Fruit fly (Drosophila melanogaster) whole organism, embryonic: Measurements from ENCODE around the gene CG5973.

Experiments used
- Aef1 ChIP-seq: fragments of 200-800 bp; sonication (Bioruptor generic); IDR thresholded peaks from 3 replicates; pipeline ENCODE4 v1.3.6; 2022; ENCODE audit warnings: missing biosample characterization, missing genetic modification characterization
- Atf3 ChIP-seq: fragments of 200-800 bp; sonication (Bioruptor generic); optimal IDR thresholded peaks from 3 replicates; lab custom pipeline; 2016; ENCODE audit warnings: missing biosample characterization, missing genetic modification characterization
- CG10267 ChIP-seq: fragments of 200-800 bp; sonication (Bioruptor generic); optimal IDR thresholded peaks from 2 replicates; lab custom pipeline; 2018; ENCODE audit warnings: missing biosample characterization, mild to moderate bottlenecking, missing genetic modification characterization, moderate library complexity
- CG12155 ChIP-seq: fragments of 200-800 bp; sonication (Bioruptor generic); optimal IDR thresholded peaks from 3 replicates; lab custom pipeline; 2016; ENCODE audit warnings: missing biosample characterization, missing genetic modification characterization
- CG12391 ChIP-seq: fragments of 200-800 bp; sonication (Bioruptor generic); optimal IDR thresholded peaks from 3 replicates; lab custom pipeline; 2018; ENCODE audit warnings: missing biosample characterization, mild to moderate bottlenecking, missing genetic modification characterization, moderate library complexity
- CG12659 ChIP-seq: fragments of 200-800 bp; sonication (Bioruptor generic); optimal IDR thresholded peaks from 3 replicates; lab custom pipeline; 2017; ENCODE audit warnings: mild to moderate bottlenecking, missing biosample characterization, missing genetic modification reagents, missing genetic modification characterization
- CG14965 ChIP-seq: fragments of 200-800 bp; sonication (Bioruptor generic); optimal IDR thresholded peaks from 2 replicates; lab custom pipeline; 2016; ENCODE audit warnings: missing biosample characterization, missing genetic modification characterization, borderline replicate concordance
- CG15479 ChIP-seq: fragments of 200-800 bp; sonication (Bioruptor generic); optimal IDR thresholded peaks from 3 replicates; lab custom pipeline; 2019; ENCODE audit warnings: missing biosample characterization, mild to moderate bottlenecking, missing genetic modification characterization, moderate library complexity
- CG17385 ChIP-seq: fragments of 200-800 bp; sonication (Bioruptor generic); optimal IDR thresholded peaks from 3 replicates; lab custom pipeline; 2018; ENCODE audit warnings: missing biosample characterization, mild to moderate bottlenecking, missing genetic modification characterization
- CG2120 ChIP-seq: fragments of 200-800 bp; sonication (Bioruptor generic); optimal IDR thresholded peaks from 3 replicates; lab custom pipeline; 2016; ENCODE audit warnings: missing biosample characterization, missing genetic modification characterization
- CG32532 ChIP-seq: fragments of 200-800 bp; sonication (Bioruptor generic); IDR thresholded peaks from 2 replicates; pipeline ENCODE4 v1.3.6; 2022; ENCODE audit warnings: missing biosample characterization, missing genetic modification characterization
- CG32767 ChIP-seq: fragments of 200-800 bp; sonication (Bioruptor generic); IDR thresholded peaks from 2 replicates; pipeline ENCODE4 v1.3.6; 2022; ENCODE audit warnings: missing biosample characterization, missing genetic modification characterization
- CG32772 ChIP-seq: fragments of 200-800 bp; sonication (Bioruptor generic); IDR thresholded peaks from 2 replicates; pipeline ENCODE4 v1.3.6; 2022; ENCODE audit warnings: missing biosample characterization, missing genetic modification characterization
- CG3281 ChIP-seq: fragments of 200-800 bp; sonication (Bioruptor generic); optimal IDR thresholded peaks from 3 replicates; lab custom pipeline; 2017; ENCODE audit warnings: missing biosample characterization, mild to moderate bottlenecking, missing genetic modification characterization
- CG42726 ChIP-seq: fragments of 200-800 bp; sonication (Bioruptor generic); IDR thresholded peaks from 2 replicates; pipeline ENCODE4 v1.3.6; 2022; ENCODE audit warnings: missing biosample characterization, missing genetic modification characterization; ENCODE audit not compliant: partially characterized antibody
- CG4404 ChIP-seq: fragments of 200-800 bp; sonication (Bioruptor generic); IDR thresholded peaks from 2 replicates; pipeline ENCODE4 v1.3.6; 2022; ENCODE audit warnings: missing biosample characterization, missing genetic modification characterization
- CG6791 ChIP-seq: fragments of 200-800 bp; sonication (Bioruptor generic); IDR thresholded peaks from 3 replicates; pipeline ENCODE4 v1.3.6; 2022; ENCODE audit warnings: missing biosample characterization, missing genetic modification characterization; ENCODE audit not compliant: partially characterized antibody
- CG7556 ChIP-seq: fragments of 200-800 bp; sonication (Bioruptor generic); optimal IDR thresholded peaks from 2 replicates; lab custom pipeline; 2017; ENCODE audit warnings: missing biosample characterization, mild to moderate bottlenecking, missing genetic modification characterization
- CG7839 ChIP-seq: fragments of 200-800 bp; sonication (Bioruptor generic); optimal IDR thresholded peaks from 3 replicates; lab custom pipeline; 2018; ENCODE audit warnings: missing biosample characterization, mild to moderate bottlenecking, missing genetic modification characterization, moderate library complexity
- CG7928 ChIP-seq: fragments of 200-800 bp; sonication (Bioruptor generic); optimal IDR thresholded peaks from 2 replicates; lab custom pipeline; 2017; ENCODE audit warnings: missing biosample characterization, mild to moderate bottlenecking, missing genetic modification characterization
- CG9215 ChIP-seq: fragments of 200-800 bp; sonication (Bioruptor generic); IDR thresholded peaks from 2 replicates; pipeline ENCODE4 v1.3.6; 2022; ENCODE audit warnings: missing biosample characterization, missing genetic modification characterization
- Dek ChIP-seq: fragments of 200-800 bp; sonication (Bioruptor generic); optimal IDR thresholded peaks from 3 replicates; lab custom pipeline; 2019; ENCODE audit warnings: missing biosample characterization, mild to moderate bottlenecking, missing genetic modification characterization, moderate library complexity
- Dll ChIP-seq: fragments of 200-800 bp; sonication (Bioruptor generic); IDR thresholded peaks from 4 replicates; pipeline ENCODE4 v1.3.6; 2022; ENCODE audit warnings: missing biosample characterization, missing genetic modification characterization; ENCODE audit not compliant: partially characterized antibody
- Fer3 ChIP-seq: fragments of 200-800 bp; sonication (Bioruptor generic); optimal IDR thresholded peaks from 2 replicates; lab custom pipeline; 2018; ENCODE audit warnings: missing biosample characterization, mild to moderate bottlenecking, missing genetic modification characterization, moderate library complexity
- GATAe ChIP-seq: fragments of 200-800 bp; sonication (Bioruptor generic); conservative IDR thresholded peaks from 2 replicates; pipeline ENCODE4 v1.3.6; 2022; ENCODE audit warnings: missing biosample characterization, missing genetic modification characterization
- H15 ChIP-seq: fragments of 200-800 bp; sonication (Bioruptor generic); IDR thresholded peaks from 3 replicates; pipeline ENCODE4 v1.3.6; 2022; ENCODE audit warnings: missing biosample characterization, missing genetic modification characterization
- Hand ChIP-seq: fragments of 200-800 bp; sonication (Bioruptor generic); optimal IDR thresholded peaks from 2 replicates; lab custom pipeline; 2017; ENCODE audit warnings: mild to moderate bottlenecking, missing biosample characterization, missing genetic modification reagents, missing genetic modification characterization
- Max ChIP-seq: fragments of 200-800 bp; sonication (Bioruptor generic); optimal IDR thresholded peaks from 2 replicates; lab custom pipeline; 2016; ENCODE audit warnings: missing biosample characterization, mild to moderate bottlenecking, missing genetic modification characterization
- Nf-YA ChIP-seq: fragments of 200-800 bp; sonication (Bioruptor generic); IDR thresholded peaks from 2 replicates; pipeline ENCODE4 v1.3.6; 2022; ENCODE audit warnings: missing biosample characterization, missing genetic modification characterization
- Oaz ChIP-seq: fragments of 200-800 bp; sonication (Bioruptor generic); IDR thresholded peaks from 2 replicates; pipeline ENCODE4 v1.3.6; 2022; ENCODE audit warnings: missing biosample characterization, missing genetic modification characterization
- PHDP ChIP-seq: fragments of 200-800 bp; sonication (Bioruptor generic); optimal IDR thresholded peaks from 3 replicates; lab custom pipeline; 2018; ENCODE audit warnings: missing biosample characterization, mild to moderate bottlenecking, missing genetic modification characterization, moderate library complexity
- Spps ChIP-seq: fragments of 200-800 bp; sonication (Bioruptor generic); optimal IDR thresholded peaks from 2 replicates; lab custom pipeline; 2018; ENCODE audit warnings: missing biosample characterization, mild to moderate bottlenecking, missing genetic modification characterization
- br ChIP-seq: fragments of >200 bp; optimal IDR thresholded peaks from 2 replicates; lab custom pipeline; 2017
- esg ChIP-seq: fragments of 200-800 bp; sonication (Bioruptor generic); conservative IDR thresholded peaks from 2 replicates; pipeline ENCODE4 v1.3.6; 2022; ENCODE audit warnings: missing biosample characterization, missing genetic modification characterization
- grau ChIP-seq: fragments of 200-800 bp; optimal IDR thresholded peaks from 3 replicates; lab custom pipeline; 2019; ENCODE audit warnings: missing biosample characterization, mild to moderate bottlenecking, missing genetic modification characterization, moderate library complexity
- inv ChIP-seq: fragments of 200-800 bp; sonication (Bioruptor generic); IDR thresholded peaks from 2 replicates; pipeline ENCODE4 v1.3.6; 2022; ENCODE audit warnings: missing biosample characterization, missing genetic modification characterization; ENCODE audit not compliant: partially characterized antibody
- lbe ChIP-seq: fragments of 200-800 bp; sonication (Bioruptor generic); optimal IDR thresholded peaks from 2 replicates; lab custom pipeline; 2016; ENCODE audit warnings: missing biosample characterization, mild to moderate bottlenecking, missing genetic modification characterization
- oc ChIP-seq: fragments of 200-800 bp; sonication (Bioruptor generic); optimal IDR thresholded peaks from 2 replicates; lab custom pipeline; 2018; ENCODE audit warnings: missing biosample characterization, mild to moderate bottlenecking, missing genetic modification characterization, moderate library complexity
- onecut ChIP-seq: fragments of 200-800 bp; sonication (Bioruptor generic); IDR thresholded peaks from 2 replicates; pipeline ENCODE4 v1.3.6; 2022; ENCODE audit warnings: missing biosample characterization, missing genetic modification characterization
- pan ChIP-seq, 4 experiments: fragments of >200 bp in 3 of 4; fragments of 200-800 bp in 1 of 4; sonication (Bioruptor generic) in 1 of 4; optimal IDR thresholded peaks in 3 of 4; IDR thresholded peaks in 1 of 4; 2 replicates each; pipeline versions ENCODE4 v1.3.6 to Lab custom; 2017 to 2022; ENCODE audit warnings: missing biosample characterization in 2 of 4, missing genetic modification characterization in 2 of 4, mixed read lengths in 1 of 4
- pfk ChIP-seq: fragments of 200-800 bp; sonication (Bioruptor generic); optimal IDR thresholded peaks from 2 replicates; lab custom pipeline; 2018; ENCODE audit warnings: missing biosample characterization, mild to moderate bottlenecking, missing genetic modification characterization, moderate library complexity
- rib ChIP-seq: fragments of 200-800 bp; sonication (Bioruptor generic); IDR thresholded peaks from 2 replicates; pipeline ENCODE4 v1.3.6; 2022; ENCODE audit warnings: missing biosample characterization, missing genetic modification characterization
- ro ChIP-seq: fragments of 200-800 bp; sonication (Bioruptor generic); IDR thresholded peaks from 2 replicates; pipeline ENCODE4 v1.3.6; 2022; ENCODE audit warnings: missing biosample characterization, missing genetic modification characterization
- scrt ChIP-seq: fragments of 200-800 bp; sonication (Bioruptor generic); optimal IDR thresholded peaks from 2 replicates; lab custom pipeline; 2018; ENCODE audit warnings: missing biosample characterization, mild to moderate bottlenecking, missing genetic modification characterization, moderate library complexity
- sens-2 ChIP-seq: fragments of 200-800 bp; sonication (Bioruptor generic); IDR thresholded peaks from 2 replicates; pipeline ENCODE4 v1.3.6; 2022; ENCODE audit warnings: missing biosample characterization, missing genetic modification characterization
- slbo ChIP-seq: fragments of 200-800 bp; sonication (Bioruptor generic); IDR thresholded peaks from 2 replicates; pipeline ENCODE4 v1.3.6; 2022; ENCODE audit warnings: missing biosample characterization, missing genetic modification characterization
- tgo ChIP-seq: fragments of 200-800 bp; sonication (Bioruptor generic); IDR thresholded peaks from 3 replicates; pipeline ENCODE4 v1.3.6; 2022; ENCODE audit warnings: missing biosample characterization, missing genetic modification characterization
- yki ChIP-seq: fragments of >200 bp; optimal IDR thresholded peaks from 3 replicates; lab custom pipeline; 2018

Gene CG5973

dm6 chr2L:7419408-7420304, 17.6 kb upstream of the CG5973 start (continued):
- TF ChIP-seq ro (no peak), Nf-YA (GFP tag; lab: Robert Waterston, UW) (no peak), CG12659 (no peak), CG15479 (GFP tag; lab: Kevin White, UChicago) (peak; percentile 50), oc (tag; lab: Kevin White, UChicago) (no peak), PHDP (peak; percentile 36), CG7556 (GFP tag; lab: Kevin White, UChicago) (peak; percentile 48), CG12155 (GFP tag; lab: Kevin White, UChicago) (peak; percentile 93), Spps (tag; lab: Kevin White, UChicago) (no peak), br (lab: Kevin White, UChicago) (no peak), grau (peak; percentile 82), GATAe (GFP tag; lab: Robert Waterston, UW) (no peak), CG32767 (GFP tag; lab: Robert Waterston, UW) (no peak), CG42726 (GFP tag; lab: Robert Waterston, UW) (peak; percentile 18; the same call in 1 of the 2 replicates), CG32772 (GFP tag; lab: Robert Waterston, UW) (no peak), CG3281 (no peak), CG17385 (GFP tag; lab: Kevin White, UChicago) (peak; percentile 32), inv (no peak), Aef1 (GFP tag; lab: Robert Waterston, UW) (no peak), CG12391 (peak; percentile 17), CG32532 (peak; percentile 42; the same call in 1 of the 2 replicates), CG7839 (tag; lab: Kevin White, UChicago) (peak; percentile 38), Oaz (GFP tag; lab: Robert Waterston, UW) (no peak), sens-2 (GFP tag; lab: Robert Waterston, UW) (peak; percentile 41; the same call in 1 of the 2 replicates), Fer3 (tag; lab: Kevin White, UChicago) (peak; percentile 32), rib (no peak), tgo (no peak), pfk (GFP tag; lab: Kevin White, UChicago) (no peak), Dek (tag; lab: Kevin White, UChicago) (peak; percentile 13), Atf3 (GFP tag; lab: Kevin White, UChicago) (no peak), Dll (GFP tag; lab: Robert Waterston, UW) (no peak), CG9215 (peak; percentile 32; the same call in 1 of the 2 replicates), CG7928 (GFP tag; lab: Kevin White, UChicago) (no peak), CG10267 (peak; percentile 0), H15 (GFP tag; lab: Robert Waterston, UW) (0 out of 3 replicates have a peak, but pooled peaks have one; percentile 10), CG4404 (GFP tag; lab: Robert Waterston, UW) (no peak), pan (optimal IDR thresholded peaks at IDR 0.05; lab: Kevin White, UChicago) (no peak), pan (GFP tag; optimal IDR thresholded peaks at IDR 0.05 in 1 of 2, IDR thresholded peaks at IDR 0.05 in 1 of 2) (no peak), onecut (GFP tag; lab: Robert Waterston, UW) (peak; percentile 99), CG2120 (GFP tag; lab: Kevin White, UChicago) (peak; percentile 68), esg (GFP tag; lab: Robert Waterston, UW) (0 out of 2 replicates have a peak, but pooled peaks have one; percentile 10), yki (no peak), Max (GFP tag; lab: Kevin White, UChicago) (no peak), CG6791 (GFP tag; lab: Robert Waterston, UW) (peak; percentile 70; the same call in 2 of the 3 replicates), CG14965 (GFP tag; lab: Kevin White, UChicago) (no peak), scrt (GFP tag; lab: Kevin White, UChicago) (no peak), lbe (no peak), Hand (GFP tag; lab: Kevin White, UChicago) (peak; percentile 40), slbo (GFP tag; lab: Robert Waterston, UW) (0 out of 2 replicates have a peak, but pooled peaks have one; percentile 35)
